Worm (Caenorhabditis elegans) whole organism, L1 larva: ENCODE results near the gene Y43H11AL.1.

Source experiments
- C04F5.9 ChIP-seq: sonication (generic microtip); optimal IDR thresholded peaks from 2 replicates; lab custom pipeline; 2016; ENCODE audit warnings: missing genetic modification characterization, missing compliant biosample characterization
- C16A3.4 ChIP-seq: fragments of 150-350 bp; optimal IDR thresholded peaks from 2 replicates; lab custom pipeline; 2014; ENCODE audit warnings: missing biosample characterization, missing genetic modification characterization
- F16B12.6 ChIP-seq: fragments of 150-350 bp; optimal IDR thresholded peaks from 2 replicates; lab custom pipeline; 2014; ENCODE audit warnings: missing biosample characterization, missing genetic modification characterization
- Y116A8C.19 ChIP-seq: sonication (generic microtip); optimal IDR thresholded peaks from 2 replicates; lab custom pipeline; 2016; ENCODE audit warnings: missing compliant biosample characterization, missing genetic modification characterization, borderline replicate concordance
- alr-1 ChIP-seq: fragments of 200-800 bp; sonication (Bioruptor generic); optimal IDR thresholded peaks from 2 replicates; lab custom pipeline; 2018; ENCODE audit warnings: borderline replicate concordance, mild to moderate bottlenecking, missing genetic modification characterization, missing compliant biosample characterization
- aly-2 ChIP-seq: fragments of 150-350 bp; optimal IDR thresholded peaks from 2 replicates; lab custom pipeline; 2014; ENCODE audit warnings: missing biosample characterization, missing genetic modification characterization
- blmp-1 ChIP-seq: fragments of 150-350 bp; optimal IDR thresholded peaks from 2 replicates; lab custom pipeline; 2014; ENCODE audit warnings: missing biosample characterization, missing genetic modification characterization
- ceh-63 ChIP-seq: fragments of 200-800 bp; sonication (Bioruptor generic); optimal IDR thresholded peaks from 2 replicates; lab custom pipeline; 2018; ENCODE audit warnings: mild to moderate bottlenecking, missing genetic modification characterization, missing compliant biosample characterization
- ceh-8 ChIP-seq: fragments of 200-800 bp; sonication (Bioruptor generic); optimal IDR thresholded peaks from 2 replicates; lab custom pipeline; 2018; ENCODE audit warnings: mild to moderate bottlenecking, missing genetic modification characterization, moderate library complexity, missing compliant biosample characterization
- ceh-90 ChIP-seq: sonication (generic microtip); optimal IDR thresholded peaks from 2 replicates; lab custom pipeline; 2016; ENCODE audit warnings: missing genetic modification characterization, missing compliant biosample characterization
- dsc-1 ChIP-seq: sonication (generic microtip); optimal IDR thresholded peaks from 2 replicates; lab custom pipeline; 2016; ENCODE audit warnings: mild to moderate bottlenecking, missing genetic modification characterization, missing compliant biosample characterization
- efl-1 ChIP-seq, 4 experiments: fragments of 150-350 bp; optimal IDR thresholded peaks in 3 of 4; peaks in 1 of 4; 1 replicate in 1 of 4; 2 replicates in 3 of 4; lab custom pipeline; 2014; ENCODE audit warnings: missing biosample characterization in 2 of 4, missing genetic modification characterization in 2 of 4, missing genetic modification reagents in 2 of 4
- egl-27 ChIP-seq, 2 experiments: fragments of 150-350 bp in 1 of 2; sonication (generic microtip); optimal IDR thresholded peaks; 3 replicates each; lab custom pipeline; 2017 to 2018; ENCODE audit warnings: missing biosample characterization in 2 of 2, missing genetic modification characterization in 2 of 2, missing genetic modification reagents in 2 of 2
- elt-3 ChIP-seq, 6 experiments: fragments of 150-350 bp in 1 of 6; sonication (generic microtip); optimal IDR thresholded peaks; 2 replicates each; lab custom pipeline; 2017 to 2018; ENCODE audit warnings: missing biosample characterization in 6 of 6, missing genetic modification characterization in 6 of 6, inconsistent platforms in 1 of 6
- fkh-8 ChIP-seq: sonication (generic microtip); optimal IDR thresholded peaks from 2 replicates; lab custom pipeline; 2016; ENCODE audit warnings: mild to moderate bottlenecking, missing genetic modification characterization, missing compliant biosample characterization
- fos-1 ChIP-seq: fragments of 150-350 bp; optimal IDR thresholded peaks from 2 replicates; lab custom pipeline; 2014; ENCODE audit warnings: missing biosample characterization, missing genetic modification characterization
- grh-1 ChIP-seq: fragments of 200-800 bp; sonication (Bioruptor generic); IDR thresholded peaks from 2 replicates; pipeline ENCODE4 v1.3.6; 2022; ENCODE audit warnings: missing genetic modification reagents, missing genetic modification characterization, missing compliant biosample characterization
- irx-1 ChIP-seq: sonication (generic microtip); optimal IDR thresholded peaks from 2 replicates; lab custom pipeline; 2016; ENCODE audit warnings: missing genetic modification characterization, missing compliant biosample characterization
- isw-1 ChIP-seq: fragments of 200-800 bp; sonication (Bioruptor generic); IDR thresholded peaks from 2 replicates; pipeline ENCODE4 v1.3.6; 2022; ENCODE audit warnings: missing genetic modification characterization, missing compliant biosample characterization
- jun-1 ChIP-seq: fragments of 150-350 bp; optimal IDR thresholded peaks from 2 replicates; lab custom pipeline; 2014; ENCODE audit warnings: missing biosample characterization, missing genetic modification reagents, missing genetic modification characterization
- lin-39 ChIP-seq: fragments of 150-350 bp; optimal IDR thresholded peaks from 2 replicates; lab custom pipeline; 2014; ENCODE audit warnings: missing biosample characterization, missing genetic modification reagents, missing genetic modification characterization
- lsy-2 ChIP-seq, 2 experiments: fragments of 150-350 bp; optimal IDR thresholded peaks; 2 replicates each; lab custom pipeline; 2014; ENCODE audit warnings: missing biosample characterization in 2 of 2, missing genetic modification characterization in 2 of 2
- nhr-12 ChIP-seq: sonication (generic microtip); optimal IDR thresholded peaks from 2 replicates; lab custom pipeline; 2017; ENCODE audit warnings: missing biosample characterization, missing genetic modification characterization
- nhr-237 ChIP-seq: fragments of 150-350 bp; optimal IDR thresholded peaks from 2 replicates; lab custom pipeline; 2014; ENCODE audit warnings: missing biosample characterization, missing genetic modification characterization
- nhr-28 ChIP-seq: fragments of 150-350 bp; optimal IDR thresholded peaks from 2 replicates; lab custom pipeline; 2014; ENCODE audit warnings: missing biosample characterization, missing genetic modification characterization
- nhr-47 ChIP-seq: sonication (generic microtip); optimal IDR thresholded peaks from 2 replicates; lab custom pipeline; 2016; ENCODE audit warnings: mild to moderate bottlenecking, missing genetic modification characterization, moderate library complexity, missing compliant biosample characterization
- nhr-71 ChIP-seq: sonication (generic microtip); optimal IDR thresholded peaks from 2 replicates; lab custom pipeline; 2016; ENCODE audit warnings: mild to moderate bottlenecking, missing genetic modification characterization, moderate library complexity, missing compliant biosample characterization
- nhr-84 ChIP-seq: sonication (generic microtip); optimal IDR thresholded peaks from 2 replicates; lab custom pipeline; 2017; ENCODE audit warnings: missing biosample characterization, missing genetic modification characterization
- nhr-85 ChIP-seq: sonication (generic microtip); peaks from one replicate; lab custom pipeline; 2016; ENCODE audit warnings: missing genetic modification characterization, inconsistent platforms, missing compliant biosample characterization
- pax-3 ChIP-seq: fragments of 200-800 bp; sonication (Bioruptor generic); optimal IDR thresholded peaks from 2 replicates; lab custom pipeline; 2018; ENCODE audit warnings: mild to moderate bottlenecking, missing genetic modification characterization, moderate library complexity, missing compliant biosample characterization
- pqm-1 ChIP-seq: sonication (generic microtip); optimal IDR thresholded peaks from 3 replicates; lab custom pipeline; 2017; ENCODE audit warnings: missing biosample characterization, missing genetic modification characterization
- rnt-1 ChIP-seq: sonication (generic microtip); optimal IDR thresholded peaks from 2 replicates; lab custom pipeline; 2016; ENCODE audit warnings: mild to moderate bottlenecking, missing genetic modification characterization, moderate library complexity, missing compliant biosample characterization
- snpc-4 ChIP-seq: fragments of 150-350 bp; optimal IDR thresholded peaks from 2 replicates; lab custom pipeline; 2014; ENCODE audit warnings: missing biosample characterization, missing genetic modification characterization
- snu-23 ChIP-seq: sonication (generic microtip); optimal IDR thresholded peaks from 2 replicates; lab custom pipeline; 2016; ENCODE audit warnings: missing genetic modification characterization, missing compliant biosample characterization
- sptf-1 ChIP-seq: fragments of 150-350 bp; optimal IDR thresholded peaks from 2 replicates; lab custom pipeline; 2014; ENCODE audit warnings: missing biosample characterization, missing genetic modification characterization
- swsn-7 ChIP-seq: sonication (generic microtip); optimal IDR thresholded peaks from 2 replicates; lab custom pipeline; 2016; ENCODE audit warnings: missing genetic modification characterization, missing compliant biosample characterization
- tlp-1 ChIP-seq: fragments of 150-350 bp; optimal IDR thresholded peaks from 2 replicates; lab custom pipeline; 2014; ENCODE audit warnings: missing biosample characterization, missing genetic modification characterization
- unc-30 ChIP-seq: sonication (generic microtip); optimal IDR thresholded peaks from 2 replicates; lab custom pipeline; 2017; ENCODE audit warnings: missing biosample characterization, missing genetic modification characterization
- ztf-11 ChIP-seq, 2 experiments: sonication (generic microtip); optimal IDR thresholded peaks; 2 replicates each; lab custom pipeline; 2016 to 2017; ENCODE audit warnings: missing genetic modification characterization in 2 of 2, missing biosample characterization in 1 of 2, missing compliant biosample characterization in 1 of 2
- ztf-4 ChIP-seq: fragments of 150-350 bp; optimal IDR thresholded peaks from 2 replicates; lab custom pipeline; 2014; ENCODE audit warnings: missing biosample characterization, missing genetic modification characterization

Y43H11AL.1 gene

ce11 chrII:208097-208496, 24.4 kb downstream of the Y43H11AL.1 start:
- TF ChIP-seq nhr-85 (tag; lab: Kevin White, UChicago) (no peak), Y116A8C.19 (tag; lab: Kevin White, UChicago) (no peak), ztf-11 (tag; optimal IDR thresholded peaks at IDR 0.05; lab: Kevin White, UChicago) (no peak), unc-30 (no peak), F16B12.6 (no peak), jun-1 (no peak), lsy-2 (tag; optimal IDR thresholded peaks at IDR 0.05; lab: Kevin White, UChicago) (no peak), tlp-1 (tag; lab: Kevin White, UChicago) (no peak), snu-23 (GFP tag; lab: Kevin White, UChicago) (no peak), C16A3.4 (no peak), ceh-90 (no peak), nhr-237 (tag; lab: Kevin White, UChicago) (no peak), ztf-4 (tag; lab: Kevin White, UChicago) (no peak), C04F5.9 (no peak), ceh-8 (GFP tag; lab: Kevin White, UChicago) (no peak), fkh-8 (tag; lab: Kevin White, UChicago) (no peak), grh-1 (no peak), egl-27 (tag; optimal IDR thresholded peaks at IDR 0.05; lab: Kevin White, UChicago) (no peak), lin-39 (tag; lab: Kevin White, UChicago) (no peak), nhr-84 (tag; lab: Kevin White, UChicago) (no peak)

- TF ChIP-seq nhr-71 (no peak), blmp-1 (no peak), elt-3 (tag; optimal IDR thresholded peaks at IDR 0.05; lab: Kevin White, UChicago) (no peak), pqm-1 (tag; lab: Kevin White, UChicago) (no peak), alr-1 (no peak), efl-1 (optimal IDR thresholded peaks at IDR 0.05; lab: Kevin White, UChicago) (no peak), efl-1 (GFP tag; optimal IDR thresholded peaks at IDR 0.05 in 1 of 2; lab: Kevin White, UChicago) (peak in 1 of 2 experiments; percentile 52)
These were observed 35.9 kb downstream of the Y43H11AL.1 start, which contains the start of gene chs-2 for ce11 chrII:196685-197084. TSS of gene chs-2 (plus strand) at chrII:196985.

ce11 chrII:194458-194857, 38.1 kb downstream of the Y43H11AL.1 start, which contains the start of gene abu-11:
TSS of gene abu-11 (minus strand) at chrII:194558.
- TF ChIP-seq nhr-84 (tag; lab: Kevin White, UChicago) (no peak), aly-2 (tag; lab: Kevin White, UChicago) (no peak), ztf-11 (tag; optimal IDR thresholded peaks at IDR 0.05; lab: Kevin White, UChicago) (no peak), nhr-12 (tag; lab: Kevin White, UChicago) (no peak), fos-1 (tag; lab: Kevin White, UChicago) (no peak), sptf-1 (no peak), nhr-47 (tag; lab: Kevin White, UChicago) (no peak), egl-27 (tag; optimal IDR thresholded peaks at IDR 0.05; lab: Kevin White, UChicago) (no peak), Y116A8C.19 (tag; lab: Kevin White, UChicago) (no peak), dsc-1 (tag; lab: Kevin White, UChicago) (no peak), isw-1 (GFP tag; lab: Robert Waterston, UW) (no peak), rnt-1 (no peak), lsy-2 (tag; optimal IDR thresholded peaks at IDR 0.05; lab: Kevin White, UChicago) (no peak), nhr-71 (no peak), snpc-4 (tag; lab: Kevin White, UChicago) (no peak)
- TF ChIP-seq, all 84 proteins: peak for 0

- TF ChIP-seq irx-1 (tag; lab: Kevin White, UChicago) (no peak), ceh-63 (GFP tag; lab: Kevin White, UChicago) (no peak), ztf-11 (tag; optimal IDR thresholded peaks at IDR 0.05; lab: Kevin White, UChicago) (no peak), swsn-7 (tag; lab: Kevin White, UChicago) (no peak), nhr-84 (tag; lab: Kevin White, UChicago) (no peak), pax-3 (tag; lab: Kevin White, UChicago) (no peak), nhr-28 (tag; lab: Kevin White, UChicago) (no peak)
- TF ChIP-seq, all 84 proteins: peak for 0
These were observed 40.0 kb downstream of the Y43H11AL.1 start for ce11 chrII:192584-192983.
